Worm (Caenorhabditis elegans): Measurements from ENCODE around the gene ptc-1.
A peak's percentile ranks its signal among the peaks of the same experiment; 100 is the strongest.

ptc-1 gene

DNA sequence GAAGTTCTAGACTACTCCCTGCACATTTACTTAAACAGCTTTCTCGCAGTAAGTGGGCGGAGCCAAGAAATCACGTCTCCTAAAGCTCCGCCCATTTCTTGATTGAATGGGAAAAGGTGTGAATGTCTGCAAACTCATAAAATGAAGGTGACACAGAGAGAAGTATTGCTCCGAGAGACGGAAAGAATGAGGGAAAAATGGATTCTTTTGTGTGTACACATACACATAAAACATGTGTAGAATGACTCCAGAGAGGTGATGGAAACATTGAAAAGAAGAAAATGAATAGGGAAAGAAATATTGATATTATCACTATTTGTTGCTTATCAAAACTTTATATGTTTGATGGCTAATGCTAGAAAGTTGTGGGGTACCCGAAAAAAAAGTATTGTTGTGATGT, 41.5 kb upstream of the ptc-1 start (continued):
- TF ChIP-seq snpc-1.2 (GFP tag; IDR thresholded peaks at IDR 0.05) (no peak), F49E8.2 (tag; optimal IDR thresholded peaks at IDR 0.05; ENCODE audit: borderline replicate concordance) (no peak), ceh-32 (tag; optimal IDR thresholded peaks at IDR 0.05; ENCODE audit: poor library complexity) (no peak), madf-9 (GFP tag; conservative IDR thresholded peaks at IDR 0.05) (no peak), lir-3 (tag; optimal IDR thresholded peaks at IDR 0.05) (no peak), saeg-2 (GFP tag; IDR thresholded peaks at IDR 0.05) (no peak), zip-11 (GFP tag; IDR thresholded peaks at IDR 0.05) (no peak), Y105C5A.15 (GFP tag; IDR thresholded peaks at IDR 0.05) (no peak), R02D3.7 (tag; optimal IDR thresholded peaks at IDR 0.05) (no peak), madf-5 (GFP tag; IDR thresholded peaks at IDR 0.05) (no peak), php-3 (GFP tag; IDR thresholded peaks at IDR 0.05) (peak; percentile 44; the same call in 1 of the 2 replicates), ces-1 (GFP tag; optimal IDR thresholded peaks at IDR 0.05) (no peak), zag-1 (tag; optimal IDR thresholded peaks at IDR 0.05) (no peak), lin-29 (GFP tag; IDR thresholded peaks at IDR 0.05) (no peak), hlh-30 (tag; optimal IDR thresholded peaks at IDR 0.05; ENCODE audit: insufficient read depth) (peak; percentile 9), snpc-4 (tag; optimal IDR thresholded peaks at IDR 0.05) (no peak), sdz-12 (GFP tag; optimal IDR thresholded peaks at IDR 0.05) (no peak), mxl-3 (GFP tag; optimal IDR thresholded peaks at IDR 0.05) (no peak), dmd-6 (GFP tag; IDR thresholded peaks at IDR 0.05) (no peak), nhr-10 (tag; optimal IDR thresholded peaks at IDR 0.05) (no peak), unc-62 (GFP tag; optimal IDR thresholded peaks at IDR 0.05 in 1 of 2) (no peak), unc-62 (tag; optimal IDR thresholded peaks at IDR 0.05) (no peak), ceh-28 (tag; optimal IDR thresholded peaks at IDR 0.05) (no peak), T20F7.1 (GFP tag; optimal IDR thresholded peaks at IDR 0.05) (no peak), daf-19 (GFP tag; conservative IDR thresholded peaks at IDR 0.05) (no peak), fos-1 (tag; optimal IDR thresholded peaks at IDR 0.05) (no peak), nhr-102 (tag; optimal IDR thresholded peaks at IDR 0.05) (no peak), mdt-29 (GFP tag; IDR thresholded peaks at IDR 0.05) (no peak), mep-1 (tag; optimal IDR thresholded peaks at IDR 0.05) (peak; percentile 6), dpl-1 (GFP tag; optimal IDR thresholded peaks at IDR 0.05) (no peak), F10B5.3 (tag; optimal IDR thresholded peaks at IDR 0.05) (no peak), lin-13 (GFP tag; optimal IDR thresholded peaks at IDR 0.05) (no peak), lin-15B (tag; optimal IDR thresholded peaks at IDR 0.05) (no peak), lin-38 (GFP tag; IDR thresholded peaks at IDR 0.05) (no peak), egl-27 (tag; optimal IDR thresholded peaks at IDR 0.05) (no peak), nhr-6 (tag; optimal IDR thresholded peaks at IDR 0.05) (no peak), mxl-2 (GFP tag; conservative IDR thresholded peaks at IDR 0.05) (no peak), lim-7 (GFP tag; IDR thresholded peaks at IDR 0.05) (no peak), pha-4 (GFP tag; IDR thresholded peaks at IDR 0.05) (no peak), pha-4 (tag; optimal IDR thresholded peaks at IDR 0.05) (no peak), nhr-11 (tag; optimal IDR thresholded peaks at IDR 0.05) (no peak)

DNA sequence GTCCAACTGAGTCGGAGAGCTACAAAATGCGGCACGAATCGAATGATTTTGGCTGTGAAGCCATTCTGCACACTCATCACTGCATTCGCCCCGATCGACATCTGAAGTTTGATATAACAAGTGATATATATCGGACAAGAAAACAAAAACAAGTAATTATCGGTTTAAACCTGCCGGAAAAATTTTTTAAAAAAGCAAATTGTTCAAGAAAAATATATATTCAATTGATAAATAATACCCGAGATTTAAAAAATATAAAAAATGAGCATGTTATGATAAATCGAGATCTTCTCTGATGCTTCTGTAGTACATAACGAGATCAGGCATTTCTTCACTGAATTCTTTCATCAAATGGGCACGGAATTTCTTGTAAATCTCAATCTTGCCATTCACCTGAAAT, 39.3 kb upstream of the ptc-1 start, which contains the start of gene T09A5.5:
TSS of gene T09A5.5 (minus strand) at position 101 of the 400 bp plus-strand sequence.
- no peak for TF ChIP-seq ama-1 (optimal IDR thresholded peaks at IDR 0.05)
- TF ChIP-seq lin-13 (GFP tag; optimal IDR thresholded peaks at IDR 0.05) = no peak
- TF ChIP-seq dve-1 (tag; optimal IDR thresholded peaks at IDR 0.05; ENCODE audit: insufficient read depth) = no peak
- no peak for TF ChIP-seq lir-3 (tag; optimal IDR thresholded peaks at IDR 0.05)
- TF ChIP-seq nhr-237 (tag; optimal IDR thresholded peaks at IDR 0.05) = no peak
- no peak for TF ChIP-seq aly-2 (tag; optimal IDR thresholded peaks at IDR 0.05)
- TF ChIP-seq lsy-2 (tag; optimal IDR thresholded peaks at IDR 0.05) = no peak
- TF ChIP-seq nhr-102 (tag; optimal IDR thresholded peaks at IDR 0.05) = no peak
- no peak for TF ChIP-seq jun-1 (tag; optimal IDR thresholded peaks at IDR 0.05)
- no peak for TF ChIP-seq nhr-25 (tag; optimal IDR thresholded peaks at IDR 0.05; ENCODE audit: borderline replicate concordance, insufficient read depth)
- no peak for TF ChIP-seq hif-1 (tag; optimal IDR thresholded peaks at IDR 0.05)
- no peak for TF ChIP-seq duxl-1 (tag; optimal IDR thresholded peaks at IDR 0.05; ENCODE audit: poor library complexity)

All from whole organism, L4 larva.